Fruit fly (Drosophila melanogaster) whole organism, prepupa: Measurements from ENCODE around the gene CG7065.

Experiments
- CG10631 ChIP-seq: fragments of 200-800 bp; sonication (Bioruptor generic); optimal IDR thresholded peaks from 2 replicates; lab custom pipeline; 2016; ENCODE audit warnings: missing biosample characterization, missing genetic modification characterization
- CG10669 ChIP-seq: fragments of 200-800 bp; sonication (Bioruptor generic); optimal IDR thresholded peaks from 3 replicates; lab custom pipeline; 2018; ENCODE audit warnings: missing biosample characterization, mild to moderate bottlenecking, missing genetic modification characterization, moderate library complexity
- CG11294 ChIP-seq: fragments of 200-800 bp; sonication (Bioruptor generic); IDR thresholded peaks from 2 replicates; pipeline ENCODE4 v1.3.6; 2022; ENCODE audit warnings: missing biosample characterization, missing genetic modification characterization
- CG11762 ChIP-seq: fragments of 200-800 bp; sonication (Bioruptor generic); optimal IDR thresholded peaks from 3 replicates; lab custom pipeline; 2016; ENCODE audit warnings: missing biosample characterization, missing genetic modification characterization; ENCODE audit not compliant: insufficient read depth
- CG15336 ChIP-seq: fragments of 200-800 bp; sonication (Bioruptor generic); IDR thresholded peaks from 2 replicates; pipeline ENCODE4 v1.3.6; 2022; ENCODE audit warnings: missing biosample characterization, missing genetic modification characterization
- CG16779 ChIP-seq: fragments of 200-800 bp; sonication (Bioruptor generic); optimal IDR thresholded peaks from 3 replicates; lab custom pipeline; 2017; ENCODE audit warnings: missing biosample characterization, mild to moderate bottlenecking, missing genetic modification characterization
- CG31627 ChIP-seq: fragments of 200-800 bp; sonication (Bioruptor generic); optimal IDR thresholded peaks from 3 replicates; lab custom pipeline; 2016; ENCODE audit warnings: missing biosample characterization, missing genetic modification characterization
- CG32006 ChIP-seq: fragments of 200-800 bp; sonication (Bioruptor generic); optimal IDR thresholded peaks from 3 replicates; lab custom pipeline; 2017; ENCODE audit warnings: missing biosample characterization, mild to moderate bottlenecking, missing genetic modification characterization
- CG34406 ChIP-seq: fragments of 200-800 bp; sonication (Bioruptor generic); optimal IDR thresholded peaks from 3 replicates; lab custom pipeline; 2016; ENCODE audit warnings: missing biosample characterization, missing genetic modification characterization
- CG4318 ChIP-seq: fragments of 200-800 bp; sonication (Bioruptor generic); optimal IDR thresholded peaks from 3 replicates; lab custom pipeline; 2017; ENCODE audit warnings: missing biosample characterization, mild to moderate bottlenecking, missing genetic modification characterization
- CG6163 ChIP-seq: fragments of 200-800 bp; sonication (Bioruptor generic); IDR thresholded peaks from 3 replicates; pipeline ENCODE4 v1.3.6; 2022; ENCODE audit warnings: missing biosample characterization, missing genetic modification characterization
- CG6276 ChIP-seq: fragments of 200-800 bp; sonication (Bioruptor generic); optimal IDR thresholded peaks from 2 replicates; lab custom pipeline; 2017; ENCODE audit warnings: missing biosample characterization, mild to moderate bottlenecking, missing genetic modification characterization
- CG6792 ChIP-seq: fragments of 200-800 bp; sonication (Bioruptor generic); optimal IDR thresholded peaks from 3 replicates; lab custom pipeline; 2016; ENCODE audit warnings: missing biosample characterization, missing genetic modification characterization
- CG6808 ChIP-seq: fragments of 200-800 bp; sonication (Bioruptor generic); optimal IDR thresholded peaks from 3 replicates; lab custom pipeline; 2017; ENCODE audit warnings: missing biosample characterization, missing genetic modification characterization, mild to moderate bottlenecking, moderate library complexity, missing genetic modification reagents
- CG6854 ChIP-seq: fragments of 200-800 bp; sonication (Bioruptor generic); optimal IDR thresholded peaks from 2 replicates; lab custom pipeline; 2017; ENCODE audit warnings: missing biosample characterization, mild to moderate bottlenecking, missing genetic modification characterization
- CG7368 ChIP-seq: fragments of 200-800 bp; sonication (Bioruptor generic); optimal IDR thresholded peaks from 3 replicates; lab custom pipeline; 2016; ENCODE audit warnings: missing biosample characterization, missing genetic modification characterization
- Eip75B ChIP-seq: fragments of 200-800 bp; sonication (Bioruptor generic); optimal IDR thresholded peaks from 3 replicates; lab custom pipeline; 2016; ENCODE audit warnings: missing biosample characterization, missing genetic modification characterization
- Eip78C ChIP-seq: fragments of 200-800 bp; sonication (Bioruptor generic); peaks from one replicate; lab custom pipeline; 2016; ENCODE audit warnings: missing biosample characterization, missing genetic modification characterization
- Eip93F ChIP-seq: fragments of 200-800 bp; sonication (Bioruptor generic); optimal IDR thresholded peaks from 2 replicates; lab custom pipeline; 2016; ENCODE audit warnings: missing biosample characterization, mild to moderate bottlenecking, missing genetic modification characterization
- Ets21C ChIP-seq: fragments of 200-800 bp; sonication (Bioruptor generic); optimal IDR thresholded peaks from 3 replicates; lab custom pipeline; 2016; ENCODE audit warnings: missing biosample characterization, missing genetic modification characterization
- Hr38 ChIP-seq: sonication (Bioruptor generic); optimal IDR thresholded peaks from 2 replicates; lab custom pipeline; 2016; ENCODE audit warnings: missing biosample characterization, missing genetic modification characterization
- Lpt ChIP-seq: fragments of 200-800 bp; sonication (Bioruptor generic); optimal IDR thresholded peaks from 3 replicates; lab custom pipeline; 2016; ENCODE audit warnings: missing biosample characterization, missing genetic modification characterization
- acj6 ChIP-seq: fragments of 200-800 bp; sonication (Bioruptor generic); optimal IDR thresholded peaks from 3 replicates; lab custom pipeline; 2016; ENCODE audit warnings: missing biosample characterization, missing genetic modification characterization
- cyc ChIP-seq: fragments of 200-800 bp; sonication (Bioruptor generic); optimal IDR thresholded peaks from 3 replicates; lab custom pipeline; 2016; ENCODE audit warnings: missing biosample characterization, missing genetic modification characterization
- dsx ChIP-seq: fragments of 200-800 bp; optimal IDR thresholded peaks from 3 replicates; lab custom pipeline; 2019; ENCODE audit warnings: missing biosample characterization, mild to moderate bottlenecking, missing genetic modification characterization, moderate library complexity; ENCODE audit not compliant: poor library complexity, severe bottlenecking
- eg ChIP-seq: fragments of 200-800 bp; sonication (Bioruptor generic); IDR thresholded peaks from 3 replicates; pipeline ENCODE4 v1.3.6; 2022; ENCODE audit warnings: missing biosample characterization, missing genetic modification characterization
- esn ChIP-seq: fragments of 200-800 bp; sonication (Bioruptor generic); optimal IDR thresholded peaks from 2 replicates; lab custom pipeline; 2016; ENCODE audit warnings: missing biosample characterization, mild to moderate bottlenecking, missing genetic modification characterization, moderate library complexity
- fd59A ChIP-seq: fragments of 200-800 bp; sonication (Bioruptor generic); optimal IDR thresholded peaks from 2 replicates; lab custom pipeline; 2017; ENCODE audit warnings: missing biosample characterization, mild to moderate bottlenecking, missing genetic modification characterization, missing genetic modification reagents
- fkh ChIP-seq: fragments of 200-800 bp; sonication (Bioruptor generic); optimal IDR thresholded peaks from 3 replicates; lab custom pipeline; 2017; ENCODE audit warnings: missing biosample characterization, mild to moderate bottlenecking, missing genetic modification characterization, moderate library complexity
- lz ChIP-seq: fragments of 200-800 bp; sonication (Bioruptor generic); optimal IDR thresholded peaks from 3 replicates; lab custom pipeline; 2016; ENCODE audit warnings: missing biosample characterization, missing genetic modification characterization
- net ChIP-seq: fragments of 200-800 bp; sonication (Bioruptor generic); optimal IDR thresholded peaks from 3 replicates; lab custom pipeline; 2016; ENCODE audit warnings: missing biosample characterization, missing genetic modification characterization
- vri ChIP-seq: fragments of 200-800 bp; sonication (Bioruptor generic); optimal IDR thresholded peaks from 3 replicates; lab custom pipeline; 2016; ENCODE audit warnings: missing biosample characterization, mild to moderate bottlenecking, missing genetic modification characterization

CG7065 gene

dm6 chrX:9164510-9165506 is 22.5 kb downstream of the CG7065 start:
- TF ChIP-seq CG32006 (GFP tag; lab: Kevin White, UChicago) (no peak), Eip75B (GFP tag; lab: Kevin White, UChicago) (no peak), CG15336 (no peak), eg (GFP tag; lab: Robert Waterston, UW) (peak; percentile 8; the same call in 1 of the 3 replicates), fd59A (GFP tag; lab: Kevin White, UChicago) (no peak)

dm6 chrX:9168273-9168672 is 26.0 kb downstream of the CG7065 start:
- TF ChIP-seq CG6163 (no peak), Lpt (no peak), Ets21C (GFP tag; lab: Kevin White, UChicago) (no peak), CG32006 (GFP tag; lab: Kevin White, UChicago) (no peak), CG16779 (tag; lab: Kevin White, UChicago) (no peak), net (GFP tag; lab: Kevin White, UChicago) (no peak), CG11294 (GFP tag; lab: Robert Waterston, UW) (no peak), CG10631 (GFP tag; lab: Kevin White, UChicago) (no peak), CG6276 (GFP tag; lab: Kevin White, UChicago) (no peak), CG11762 (no peak), Eip93F (GFP tag; lab: Kevin White, UChicago) (no peak), dsx (GFP tag; lab: Kevin White, UChicago) (no peak), CG31627 (GFP tag; lab: Kevin White, UChicago) (no peak)

dm6 chrX:9187429-9187828 is 45.1 kb downstream of the CG7065 start:
- TF ChIP-seq fkh (GFP tag; lab: Kevin White, UChicago) (no peak), acj6 (GFP tag; lab: Kevin White, UChicago) (no peak), CG6808 (GFP tag; lab: Kevin White, UChicago) (no peak), CG34406 (no peak), CG10669 (GFP tag; lab: Kevin White, UChicago) (no peak), CG4318 (GFP tag; lab: Kevin White, UChicago) (no peak), Eip78C (GFP tag; lab: Kevin White, UChicago) (no peak), CG15336 (no peak), CG31627 (GFP tag; lab: Kevin White, UChicago) (no peak), lz (no peak), CG6792 (GFP tag; lab: Kevin White, UChicago) (no peak), Hr38 (GFP tag; lab: Kevin White, UChicago) (no peak), CG7368 (GFP tag; lab: Kevin White, UChicago) (no peak), cyc (GFP tag; lab: Kevin White, UChicago) (no peak)

- TF ChIP-seq vri (GFP tag; lab: Kevin White, UChicago) (peak; percentile 13), CG6854 (GFP tag; lab: Kevin White, UChicago) (no peak), esn (no peak)
- TF ChIP-seq, all 60 proteins: peak for 1
Observed at dm6 chrX:9190555-9191184, 48.4 kb downstream of the CG7065 start, which contains the start of gene CG12115. CG12115 (minus strand) TSS chrX:9190605.
